Worm (Caenorhabditis elegans) whole organism, midembryonic: ENCODE measurements around the gene fbxc-33.

Experiments used
- med-1 ChIP-seq: sonication (generic microtip); optimal IDR thresholded peaks from 2 replicates; lab custom pipeline; 2017; ENCODE audit warnings: missing genetic modification characterization, mild to moderate bottlenecking, missing compliant biosample characterization, antibody characterized with exemption, missing genetic modification reagents; ENCODE audit not compliant: insufficient read depth
- tab-1 ChIP-seq: fragments of 200-800 bp; sonication (Bioruptor generic); IDR thresholded peaks from 2 replicates; pipeline ENCODE4 v1.3.6; 2022; ENCODE audit warnings: missing genetic modification characterization, missing compliant biosample characterization

ce11 chrII:911680-912079 lies 1.8 kb upstream of the fbxc-33 start, which contains the start of gene fbxc-31:
- no peak for TF ChIP-seq med-1 (GFP tag; lab: Kevin White, UChicago)
- TF ChIP-seq tab-1 (GFP tag; lab: Robert Waterston, UW) = no peak
